Worm (Caenorhabditis elegans) whole organism, early embryonic: Measurements from ENCODE around the gene pqn-48.
A peak's percentile ranks its signal among the peaks of the same experiment; 100 is the strongest.

Source experiments
- B0310.2 ChIP-seq: sonication (generic microtip); optimal IDR thresholded peaks from 2 replicates; lab custom pipeline; 2016; ENCODE audit warnings: mild to moderate bottlenecking, missing genetic modification characterization, missing compliant biosample characterization
- F13C5.2 ChIP-seq: sonication (generic microtip); optimal IDR thresholded peaks from 2 replicates; lab custom pipeline; 2017; ENCODE audit warnings: mild to moderate bottlenecking, missing genetic modification characterization, inconsistent platforms, missing compliant biosample characterization
- aly-1 ChIP-seq: sonication (generic microtip); optimal IDR thresholded peaks from 2 replicates; lab custom pipeline; 2016; ENCODE audit warnings: missing genetic modification characterization, missing compliant biosample characterization
- ama-1 ChIP-seq: fragments of 150-350 bp; optimal IDR thresholded peaks from 2 replicates; lab custom pipeline; 2014
- ceh-13 ChIP-seq: fragments of 200-800 bp; sonication (Bioruptor generic); optimal IDR thresholded peaks from 2 replicates; lab custom pipeline; 2018; ENCODE audit warnings: mild to moderate bottlenecking, missing genetic modification characterization, missing compliant biosample characterization
- ceh-36 ChIP-seq: sonication (generic microtip); optimal IDR thresholded peaks from 2 replicates; lab custom pipeline; 2016; ENCODE audit warnings: missing genetic modification characterization, inconsistent platforms, missing compliant biosample characterization
- ets-7 ChIP-seq: sonication (generic microtip); optimal IDR thresholded peaks from 2 replicates; lab custom pipeline; 2016; ENCODE audit warnings: missing genotype, missing genetic modification characterization, missing compliant biosample characterization
- flt-1 ChIP-seq: fragments of 200-800 bp; sonication (Bioruptor generic); IDR thresholded peaks from 2 replicates; pipeline ENCODE4 v1.3.6; 2022; ENCODE audit warnings: missing genetic modification characterization, missing compliant biosample characterization
- hmbx-1 ChIP-seq: sonication (generic microtip); optimal IDR thresholded peaks from 2 replicates; lab custom pipeline; 2016; ENCODE audit warnings: mild to moderate bottlenecking, missing genetic modification characterization, missing compliant biosample characterization
- hmg-4 ChIP-seq: fragments of 200-800 bp; sonication (Bioruptor generic); optimal IDR thresholded peaks from 2 replicates; lab custom pipeline; 2018; ENCODE audit warnings: mild to moderate bottlenecking, missing genetic modification characterization, missing compliant biosample characterization
- hnd-1 ChIP-seq: sonication (generic microtip); optimal IDR thresholded peaks from 2 replicates; lab custom pipeline; 2016; ENCODE audit warnings: missing genetic modification characterization, missing compliant biosample characterization
- pes-1 ChIP-seq: fragments of 200-800 bp; sonication (Bioruptor generic); IDR thresholded peaks from 2 replicates; pipeline ENCODE4 v1.3.6; 2022; ENCODE audit warnings: missing genetic modification reagents, missing genetic modification characterization, missing compliant biosample characterization
- scrt-1 ChIP-seq: fragments of 200-800 bp; sonication (Bioruptor generic); IDR thresholded peaks from 2 replicates; pipeline ENCODE4 v1.3.6; 2022; ENCODE audit warnings: missing genetic modification characterization, missing compliant biosample characterization
- sea-1 ChIP-seq: fragments of 200-800 bp; sonication (Bioruptor generic); conservative IDR thresholded peaks from 2 replicates; pipeline ENCODE4 v1.3.6; 2022; ENCODE audit warnings: missing genetic modification characterization, missing compliant biosample characterization
- tbx-11 ChIP-seq: fragments of 200-800 bp; sonication (Bioruptor generic); IDR thresholded peaks from 2 replicates; pipeline ENCODE4 v1.3.6; 2022; ENCODE audit warnings: missing genetic modification characterization, missing compliant biosample characterization
- tbx-37 ChIP-seq: fragments of 200-800 bp; sonication (Bioruptor generic); conservative IDR thresholded peaks from 2 replicates; pipeline ENCODE4 v1.3.6; 2022; ENCODE audit warnings: missing genetic modification reagents, missing genetic modification characterization, missing compliant biosample characterization
- tra-4 ChIP-seq: sonication (generic microtip); optimal IDR thresholded peaks from 2 replicates; lab custom pipeline; 2017; ENCODE audit warnings: missing genetic modification characterization, missing compliant biosample characterization

Gene pqn-48

ce11 chrII:4032293-4032692 is 6.4 kb upstream of the pqn-48 start, which contains the start of gene K07D4.4:
Gene K07D4.4 (minus strand): TSS chrII:4032393.
- no peak for TF ChIP-seq ets-7 (tag; lab: Kevin White, UChicago)
- no peak for TF ChIP-seq flt-1
- TF ChIP-seq hnd-1 (tag; lab: Kevin White, UChicago), result no peak
- TF ChIP-seq tbx-11 (GFP tag; lab: Robert Waterston, UW), result no peak
- TF ChIP-seq F13C5.2, result no peak

- TF ChIP-seq hmbx-1 (tag; lab: Kevin White, UChicago), result no peak
- TF ChIP-seq hnd-1 (tag; lab: Kevin White, UChicago), result no peak
- no peak for TF ChIP-seq sea-1 (GFP tag; lab: Robert Waterston, UW)
- no peak for TF ChIP-seq ets-7 (tag; lab: Kevin White, UChicago)
- no peak for TF ChIP-seq ama-1 (lab: Kevin White, UChicago)
- TF ChIP-seq ceh-13 (GFP tag; lab: Kevin White, UChicago), result no peak
- no peak for TF ChIP-seq aly-1 (tag; lab: Kevin White, UChicago)
- no peak for TF ChIP-seq flt-1
- TF ChIP-seq B0310.2, result no peak
- TF ChIP-seq F13C5.2, result no peak
- no peak for TF ChIP-seq tbx-37
- TF ChIP-seq scrt-1 (GFP tag; lab: Robert Waterston, UW), result no peak
Measured at ce11 chrII:4040066-4040465, 1.4 kb downstream of the pqn-48 start.

DNA sequence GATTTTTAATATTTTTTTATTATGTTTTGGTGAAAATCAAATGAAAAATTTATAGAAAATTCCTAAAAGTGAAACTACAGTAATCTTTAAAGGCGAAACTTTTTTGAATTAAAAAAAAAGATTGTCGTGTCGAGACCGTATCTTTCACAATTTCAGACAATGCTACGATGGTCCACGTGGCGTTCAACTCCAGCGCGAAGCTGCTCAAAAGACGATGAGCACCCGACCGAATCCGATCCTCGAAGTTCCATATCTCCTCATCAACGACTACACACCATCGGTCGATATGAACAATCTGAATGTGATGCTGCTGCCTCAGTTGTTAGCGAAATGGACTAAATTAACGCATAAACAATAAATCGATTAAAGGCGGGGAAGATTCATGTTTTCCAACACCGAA is 4.0 kb downstream of the pqn-48 start:
- TF ChIP-seq tbx-11 (GFP tag; lab: Robert Waterston, UW) (no peak), ceh-13 (GFP tag; lab: Kevin White, UChicago) (no peak), B0310.2 (no peak), ets-7 (tag; lab: Kevin White, UChicago) (no peak), tbx-37 (no peak), hmg-4 (GFP tag; lab: Kevin White, UChicago) (no peak), tra-4 (tag; lab: Kevin White, UChicago) (no peak), ceh-36 (tag; lab: Kevin White, UChicago) (no peak), F13C5.2 (no peak), sea-1 (GFP tag; lab: Robert Waterston, UW) (no peak), hmbx-1 (tag; lab: Kevin White, UChicago) (no peak), aly-1 (tag; lab: Kevin White, UChicago) (no peak)

- peak; percentile 30 for TF ChIP-seq F13C5.2
- TF ChIP-seq sea-1 (GFP tag; lab: Robert Waterston, UW), result no peak
Measured at ce11 chrII:4044349-4044748, 5.7 kb downstream of the pqn-48 start, which contains the start of gene rpn-11. Gene rpn-11 (minus strand): TSS chrII:4044546.

DNA sequence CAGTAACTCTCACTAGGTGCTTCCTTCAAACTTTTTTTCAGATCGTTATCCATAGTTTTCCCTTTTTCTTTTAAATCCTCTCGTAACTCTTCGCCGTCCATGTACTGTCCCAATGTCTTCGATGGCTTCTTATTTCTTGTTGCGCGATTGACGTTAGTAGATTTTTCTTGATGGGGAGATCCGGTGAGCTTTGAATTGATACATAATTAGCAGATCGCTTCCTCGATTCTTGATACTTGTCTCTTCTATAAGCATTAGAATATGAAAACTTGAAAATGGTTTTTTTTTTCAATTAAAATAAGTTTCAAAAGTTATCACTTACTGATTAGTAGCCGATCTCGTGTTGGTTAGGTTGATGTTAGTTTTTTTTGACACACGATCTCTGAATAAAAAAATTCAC is 6.7 kb downstream of the pqn-48 start, which contains the start of gene K07D4.2:
Gene K07D4.2 (minus strand): TSS at position 101 of the 400 bp plus-strand sequence.
- no peak for TF ChIP-seq hnd-1 (tag; lab: Kevin White, UChicago)
- no peak for TF ChIP-seq flt-1
- no peak for TF ChIP-seq ets-7 (tag; lab: Kevin White, UChicago)
- TF ChIP-seq ceh-13 (GFP tag; lab: Kevin White, UChicago), result no peak
- no peak for TF ChIP-seq scrt-1 (GFP tag; lab: Robert Waterston, UW)
- no peak for TF ChIP-seq tbx-11 (GFP tag; lab: Robert Waterston, UW)
- no peak for TF ChIP-seq aly-1 (tag; lab: Kevin White, UChicago)
- no peak for TF ChIP-seq pes-1 (GFP tag; lab: Robert Waterston, UW)
- no peak for TF ChIP-seq F13C5.2
- TF ChIP-seq tra-4 (tag; lab: Kevin White, UChicago), result no peak
- TF ChIP-seq hmg-4 (GFP tag; lab: Kevin White, UChicago), result no peak
- no peak for TF ChIP-seq ama-1 (lab: Kevin White, UChicago)
- no peak for TF ChIP-seq sea-1 (GFP tag; lab: Robert Waterston, UW)
- no peak for TF ChIP-seq ceh-36 (tag; lab: Kevin White, UChicago)
- TF ChIP-seq tbx-37, result no peak
- no peak for TF ChIP-seq B0310.2
- no peak for TF ChIP-seq hmbx-1 (tag; lab: Kevin White, UChicago)

ce11 chrII:4047839-4048440 is 9.3 kb downstream of the pqn-48 start:
- TF ChIP-seq pes-1 (GFP tag; lab: Robert Waterston, UW) (peak; percentile 65), flt-1 (0 out of 2 replicates have a peak, but pooled peaks have one; percentile 26), tbx-37 (peak; percentile 56)

ce11 chrII:4062477-4062876 is 23.8 kb downstream of the pqn-48 start, which contains the start of gene gadr-4:
Gene gadr-4 (minus strand): TSS chrII:4062577.
- TF ChIP-seq scrt-1 (GFP tag; lab: Robert Waterston, UW) (no peak), hnd-1 (tag; lab: Kevin White, UChicago) (no peak), hmbx-1 (tag; lab: Kevin White, UChicago) (no peak), flt-1 (no peak), ets-7 (tag; lab: Kevin White, UChicago) (no peak), aly-1 (tag; lab: Kevin White, UChicago) (no peak), ceh-13 (GFP tag; lab: Kevin White, UChicago) (no peak), tra-4 (tag; lab: Kevin White, UChicago) (no peak), pes-1 (GFP tag; lab: Robert Waterston, UW) (no peak), B0310.2 (no peak), tbx-37 (no peak)

ce11 chrII:4063997-4064396 is 25.3 kb downstream of the pqn-48 start, which contains the start of gene fbxb-118:
Gene fbxb-118 (minus strand): TSS chrII:4064097.
- TF ChIP-seq sea-1 (GFP tag; lab: Robert Waterston, UW) (no peak), F13C5.2 (no peak), ceh-13 (GFP tag; lab: Kevin White, UChicago) (no peak), tbx-11 (GFP tag; lab: Robert Waterston, UW) (no peak)
